Worm (Caenorhabditis elegans): ENCODE measurements around the gene F21D5.6.

DNA sequence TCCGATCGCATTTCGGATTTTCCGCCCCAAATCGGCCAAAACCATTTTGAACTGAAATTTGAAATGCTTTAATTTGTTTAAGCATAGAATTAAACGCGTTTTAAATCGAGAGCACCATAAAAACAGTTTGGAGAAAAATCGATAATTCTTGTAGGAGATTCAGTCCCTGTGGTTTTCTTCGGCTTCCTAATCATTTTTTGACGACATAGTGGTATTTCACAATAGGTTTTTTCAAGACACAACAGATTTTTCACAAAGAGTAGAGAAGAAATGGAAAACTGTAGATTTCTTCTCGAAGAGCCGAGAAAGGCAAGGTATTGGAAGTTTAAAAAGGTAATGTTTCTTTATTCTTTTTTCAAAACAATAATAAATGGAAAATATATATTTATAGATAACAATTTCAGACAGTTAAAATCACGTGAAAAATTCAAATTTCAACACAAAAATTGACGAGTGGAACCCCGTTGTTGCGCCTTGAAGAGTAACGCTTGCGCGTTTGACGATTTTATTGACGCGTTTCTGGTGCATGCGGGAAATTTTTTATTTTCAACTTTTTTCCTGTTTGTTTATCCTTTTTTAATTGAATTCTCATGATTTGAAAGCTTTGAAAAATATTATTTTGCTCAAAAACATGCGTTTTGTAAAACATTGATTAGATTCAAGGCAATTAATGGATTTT lies 2.6 kb upstream of the F21D5.6 start, which contains the start of gene F21D5.7:
- no peak for TF ChIP-seq nhr-12 (tag; optimal IDR thresholded peaks at IDR 0.05)
- TF ChIP-seq mdl-1 (tag; optimal IDR thresholded peaks at IDR 0.05), result peak in 1 of 2 experiments; percentile 31
- no peak for TF ChIP-seq elt-1 (tag; optimal IDR thresholded peaks at IDR 0.05)
- TF ChIP-seq lsy-2 (tag; optimal IDR thresholded peaks at IDR 0.05), result peak; percentile 68 to 89
- peak; percentile 37 for TF ChIP-seq sem-4 (tag; optimal IDR thresholded peaks at IDR 0.05)
- peak; percentile 31 for TF ChIP-seq snpc-4 (tag; optimal IDR thresholded peaks at IDR 0.05)
- TF ChIP-seq ztf-11 (tag; optimal IDR thresholded peaks at IDR 0.05), result no peak
- TF ChIP-seq unc-55 (GFP tag; optimal IDR thresholded peaks at IDR 0.05), result peak; percentile 85
- no peak for TF ChIP-seq F13H6.1 (tag; optimal IDR thresholded peaks at IDR 0.05)
- TF ChIP-seq elt-3 (tag; optimal IDR thresholded peaks at IDR 0.05), result no peak
- no peak for TF ChIP-seq aly-2 (tag; optimal IDR thresholded peaks at IDR 0.05)
- TF ChIP-seq peb-1 (tag; optimal IDR thresholded peaks at IDR 0.05), result no peak
- no peak for TF ChIP-seq unc-39 (tag; optimal IDR thresholded peaks at IDR 0.05)
- no peak for TF ChIP-seq alr-1 (tag; optimal IDR thresholded peaks at IDR 0.05)
